Fruit fly (Drosophila melanogaster): ENCODE data around the gene ics.

The ics gene

DNA sequence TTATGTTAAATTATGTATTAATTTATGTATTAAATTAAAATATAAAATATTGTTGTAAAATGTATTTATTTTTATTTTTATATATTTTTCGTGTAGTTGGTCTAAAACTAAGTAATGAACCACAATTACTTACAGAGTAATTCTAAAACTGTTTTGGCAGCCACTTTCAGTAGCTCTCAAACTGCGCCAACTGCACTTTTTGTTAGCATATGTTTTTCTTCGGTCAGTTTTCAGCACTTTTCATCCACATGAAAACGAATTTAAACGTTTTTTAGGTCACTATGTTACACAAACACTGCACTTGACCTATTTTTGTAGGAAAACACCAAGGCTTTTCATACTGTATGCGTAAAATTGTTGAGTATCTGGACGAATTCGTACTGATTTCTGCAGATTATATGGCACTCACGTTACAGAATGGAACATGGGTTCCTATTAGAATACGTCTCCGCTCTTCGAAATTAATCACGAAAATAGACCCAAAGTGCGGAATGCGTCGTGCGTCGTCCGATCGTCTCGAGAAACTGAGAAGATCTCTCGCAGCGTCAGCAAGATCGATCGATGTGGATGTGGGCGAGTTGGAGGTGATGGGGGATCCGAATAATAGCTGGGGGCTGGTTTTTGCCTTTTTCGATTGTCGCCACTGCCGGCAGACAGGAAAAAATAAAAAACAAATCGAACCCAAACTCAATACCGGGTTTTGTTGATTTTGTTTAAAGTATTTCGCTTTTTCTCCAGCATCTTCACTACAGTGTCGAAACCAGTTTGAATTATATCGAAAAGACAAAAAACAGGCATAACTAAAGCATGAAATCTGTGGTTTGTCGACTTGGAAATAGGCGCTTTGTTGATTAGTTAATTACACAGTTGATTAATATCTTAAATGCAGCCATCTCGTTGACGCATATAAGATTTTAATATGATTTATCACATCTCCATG, at the start of gene ics:
Gene ics (minus strand): TSS at position 716 of the 940 bp plus-strand sequence.
- TF ChIP-seq Sin3A (optimal IDR thresholded peaks at IDR 0.05), result no peak
- no peak for TF ChIP-seq h (optimal IDR thresholded peaks at IDR 0.05)
- no peak for TF ChIP-seq insv (optimal IDR thresholded peaks at IDR 0.05)
- TF ChIP-seq psq (optimal IDR thresholded peaks at IDR 0.05), result no peak
- no peak for TF ChIP-seq Myc (optimal IDR thresholded peaks at IDR 0.05)
- TF ChIP-seq ttk (optimal IDR thresholded peaks at IDR 0.05), result no peak

DNA sequence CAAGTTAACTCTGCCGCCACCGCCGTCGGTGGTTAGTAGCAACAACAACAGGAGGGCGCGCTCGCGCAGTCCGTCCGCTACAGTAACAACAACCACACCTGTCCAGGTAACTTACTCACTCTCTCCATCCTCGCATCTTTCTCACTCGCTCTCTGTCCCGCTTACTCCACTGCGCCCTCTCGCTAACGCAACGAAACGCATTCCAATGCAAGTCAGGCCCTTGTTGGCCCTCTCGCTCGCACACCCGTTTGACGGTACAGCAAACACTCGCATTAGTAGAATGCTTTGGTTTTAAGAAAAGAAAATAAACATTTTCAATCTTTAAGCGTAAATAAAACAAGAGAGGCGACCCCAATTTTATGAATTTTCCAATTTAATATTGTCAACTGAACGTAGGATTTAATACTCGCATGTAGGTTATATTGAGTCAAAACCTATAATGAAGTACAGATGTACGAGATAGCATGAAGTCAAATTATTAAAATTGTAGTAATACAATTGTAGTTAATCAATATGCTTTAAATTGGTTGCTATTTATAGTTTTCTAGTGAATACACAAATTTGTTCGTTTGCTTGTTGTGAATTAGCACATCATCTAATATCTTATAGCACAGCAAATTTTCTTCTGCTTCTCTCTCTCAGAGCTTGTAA, 23.7 kb upstream of the ics start:
- TF ChIP-seq ttk (optimal IDR thresholded peaks at IDR 0.05), result no peak
- TF ChIP-seq h (optimal IDR thresholded peaks at IDR 0.05), result no peak
- TF ChIP-seq Myc (optimal IDR thresholded peaks at IDR 0.05), result no peak
- no peak for TF ChIP-seq Sin3A (optimal IDR thresholded peaks at IDR 0.05)
- no peak for TF ChIP-seq insv (optimal IDR thresholded peaks at IDR 0.05)
- no peak for TF ChIP-seq psq (optimal IDR thresholded peaks at IDR 0.05)

DNA sequence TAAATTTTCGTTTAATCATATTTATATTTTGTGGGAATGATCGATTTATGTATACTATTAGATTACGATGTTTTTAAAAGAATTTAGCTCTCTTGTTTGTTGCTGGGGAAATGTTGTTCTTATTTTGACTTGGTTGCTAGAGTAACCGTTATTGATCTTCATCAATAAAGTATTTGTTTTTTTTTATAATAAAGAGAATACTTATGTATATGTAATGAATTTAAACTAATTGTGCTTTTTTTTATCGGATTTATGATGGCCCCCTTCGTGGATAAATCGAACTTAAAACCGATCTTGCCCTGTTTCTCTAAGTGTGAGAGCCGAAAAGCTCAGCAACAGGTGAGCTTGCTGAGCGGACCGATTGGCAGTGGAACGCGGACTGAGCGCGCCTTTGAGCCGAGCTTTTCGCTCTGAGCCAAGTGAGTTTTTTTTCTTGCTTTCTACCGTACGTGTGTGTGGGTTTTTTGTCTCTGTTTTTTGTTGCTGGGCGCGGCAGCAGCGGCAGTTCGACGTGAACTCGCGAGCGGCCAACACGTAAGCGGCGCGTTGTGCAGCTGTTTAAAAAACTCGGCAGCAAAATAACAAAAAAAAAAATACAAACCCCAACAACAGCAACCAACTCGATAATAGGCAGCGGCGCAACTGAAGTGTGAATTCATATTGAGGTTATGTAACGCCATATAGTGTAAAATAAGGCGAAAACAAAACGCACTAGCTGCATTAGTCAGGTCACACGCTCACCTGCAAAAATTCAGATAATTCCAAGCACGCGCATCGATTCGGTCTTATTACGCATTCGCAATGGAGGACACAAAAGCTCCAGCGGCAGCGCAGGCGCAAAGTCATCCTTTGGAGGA, 22.9 kb upstream of the ics start, which contains the start of gene CG18507:
Gene CG18507 (plus strand): TSS at position 501 of the 857 bp plus-strand sequence.
- TF ChIP-seq Sin3A (optimal IDR thresholded peaks at IDR 0.05) (no peak), insv (optimal IDR thresholded peaks at IDR 0.05) (no peak), psq (optimal IDR thresholded peaks at IDR 0.05) (no peak), ttk (optimal IDR thresholded peaks at IDR 0.05) (no peak), h (optimal IDR thresholded peaks at IDR 0.05) (no peak), Myc (optimal IDR thresholded peaks at IDR 0.05) (no peak)

DNA sequence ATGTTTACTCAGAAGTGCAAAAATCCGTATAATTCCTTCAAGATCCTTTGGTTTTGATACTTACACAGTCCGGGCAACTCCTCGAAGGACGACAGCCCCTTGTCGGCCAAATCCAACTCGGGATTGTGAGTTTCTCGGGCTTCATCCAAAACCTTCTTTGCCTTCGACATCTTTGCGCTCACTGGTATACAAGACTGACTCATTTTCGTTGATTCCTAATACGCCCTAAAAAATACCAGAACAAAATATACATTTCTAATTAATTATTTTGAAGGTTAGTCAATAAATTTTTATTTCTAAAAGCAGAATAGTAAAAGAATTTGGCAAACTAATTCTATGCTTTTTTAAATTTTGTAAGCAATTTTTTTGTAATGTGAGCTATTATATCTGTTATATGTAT, 1.4 kb downstream of the ics start:
- TF ChIP-seq h (optimal IDR thresholded peaks at IDR 0.05) (no peak), Sin3A (optimal IDR thresholded peaks at IDR 0.05) (no peak), psq (optimal IDR thresholded peaks at IDR 0.05) (no peak), insv (optimal IDR thresholded peaks at IDR 0.05) (no peak), Myc (optimal IDR thresholded peaks at IDR 0.05) (no peak), ttk (optimal IDR thresholded peaks at IDR 0.05) (no peak)

DNA sequence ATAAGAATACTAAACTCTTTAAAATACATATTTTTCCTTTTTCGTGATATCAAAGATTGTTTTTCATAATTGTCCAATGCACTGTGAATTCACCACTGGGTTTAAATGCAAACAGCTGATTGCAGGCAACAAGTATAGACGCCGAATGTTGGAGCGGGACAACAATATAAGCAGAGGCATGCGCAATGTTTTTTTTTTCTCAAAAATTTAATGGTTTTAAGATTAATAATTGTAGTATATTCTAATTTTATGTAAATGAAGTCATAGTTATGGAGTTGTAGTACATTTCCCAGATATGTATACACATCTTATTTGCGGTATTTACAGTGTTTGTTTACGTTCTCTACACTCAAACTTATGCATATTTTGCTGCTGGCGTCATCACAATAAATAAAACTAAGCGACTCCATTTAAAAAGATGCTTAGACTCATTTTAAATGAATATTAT, 1.9 kb downstream of the ics start:
- TF ChIP-seq insv (optimal IDR thresholded peaks at IDR 0.05) (no peak), Myc (optimal IDR thresholded peaks at IDR 0.05) (no peak), psq (optimal IDR thresholded peaks at IDR 0.05) (no peak), h (optimal IDR thresholded peaks at IDR 0.05) (no peak), Sin3A (optimal IDR thresholded peaks at IDR 0.05) (no peak), ttk (optimal IDR thresholded peaks at IDR 0.05) (no peak)

DNA sequence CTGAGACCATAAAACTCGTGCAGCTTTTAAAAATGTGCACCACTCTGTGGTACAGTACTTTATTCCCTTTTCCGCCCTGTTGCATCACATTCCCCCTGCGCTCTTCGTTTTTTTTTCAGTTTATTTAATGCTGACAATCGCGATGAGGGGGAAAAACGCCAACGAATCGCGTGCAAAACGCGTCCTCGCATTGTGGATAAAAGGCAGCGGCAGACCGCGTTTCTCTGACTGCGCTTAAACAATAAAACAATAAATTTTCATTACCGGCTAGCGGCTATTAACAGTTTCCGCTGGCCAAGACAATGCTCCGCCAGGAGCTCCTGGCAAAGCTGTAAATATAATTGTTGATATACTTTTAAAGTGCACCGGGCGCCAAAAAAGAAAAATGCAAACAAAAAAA, 12.5 kb downstream of the ics start:
- TF ChIP-seq insv (optimal IDR thresholded peaks at IDR 0.05) (no peak), Myc (optimal IDR thresholded peaks at IDR 0.05) (no peak), ttk (optimal IDR thresholded peaks at IDR 0.05) (no peak), psq (optimal IDR thresholded peaks at IDR 0.05) (no peak), Sin3A (optimal IDR thresholded peaks at IDR 0.05) (no peak), h (optimal IDR thresholded peaks at IDR 0.05) (no peak)

DNA sequence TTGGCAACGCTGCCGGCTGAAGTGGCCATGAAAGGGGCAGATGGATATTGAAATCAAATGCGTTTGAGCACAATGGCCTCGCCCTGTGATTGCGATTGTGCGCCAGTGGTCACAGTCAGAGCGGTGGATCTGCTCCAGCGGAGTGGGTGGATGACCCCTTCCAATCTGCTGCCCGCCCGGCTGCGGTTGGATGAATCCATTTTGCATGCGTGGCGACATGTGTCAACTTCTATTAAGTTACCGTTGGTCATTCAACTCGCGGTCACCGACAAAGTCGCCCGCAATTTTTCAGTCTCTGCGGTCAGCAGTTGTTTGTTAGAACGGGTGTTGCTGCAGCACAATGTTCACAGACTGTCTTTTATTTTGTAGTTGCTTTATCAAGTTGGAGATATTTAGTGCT, 26.8 kb downstream of the ics start:
- no peak for TF ChIP-seq h (optimal IDR thresholded peaks at IDR 0.05)
- no peak for TF ChIP-seq Myc (optimal IDR thresholded peaks at IDR 0.05)
- TF ChIP-seq Sin3A (optimal IDR thresholded peaks at IDR 0.05), result no peak
- no peak for TF ChIP-seq ttk (optimal IDR thresholded peaks at IDR 0.05)
- no peak for TF ChIP-seq psq (optimal IDR thresholded peaks at IDR 0.05)
- no peak for TF ChIP-seq insv (optimal IDR thresholded peaks at IDR 0.05)

DNA sequence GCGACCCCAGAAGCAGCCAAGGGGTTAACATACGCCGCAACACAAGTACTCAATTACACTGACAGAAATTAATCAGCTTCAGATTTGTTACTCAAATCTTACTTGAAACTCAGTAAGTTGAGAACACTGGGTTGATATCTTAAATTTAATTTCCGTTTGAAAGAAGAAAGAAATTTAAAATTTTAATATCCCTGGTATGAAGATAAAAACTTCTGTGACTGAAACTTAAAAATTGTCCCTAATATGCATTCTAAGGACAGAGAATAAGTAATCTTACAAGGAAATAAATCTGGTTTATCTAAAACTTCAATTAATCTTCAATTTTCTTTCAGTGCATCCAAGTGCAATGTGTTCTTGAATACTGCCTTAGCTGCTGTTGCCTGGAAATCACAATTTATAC, 28.7 kb downstream of the ics start:
- TF ChIP-seq insv (optimal IDR thresholded peaks at IDR 0.05), result no peak
- no peak for TF ChIP-seq Myc (optimal IDR thresholded peaks at IDR 0.05)
- TF ChIP-seq ttk (optimal IDR thresholded peaks at IDR 0.05), result no peak
- TF ChIP-seq psq (optimal IDR thresholded peaks at IDR 0.05), result no peak
- TF ChIP-seq Sin3A (optimal IDR thresholded peaks at IDR 0.05), result no peak
- no peak for TF ChIP-seq h (optimal IDR thresholded peaks at IDR 0.05)

DNA sequence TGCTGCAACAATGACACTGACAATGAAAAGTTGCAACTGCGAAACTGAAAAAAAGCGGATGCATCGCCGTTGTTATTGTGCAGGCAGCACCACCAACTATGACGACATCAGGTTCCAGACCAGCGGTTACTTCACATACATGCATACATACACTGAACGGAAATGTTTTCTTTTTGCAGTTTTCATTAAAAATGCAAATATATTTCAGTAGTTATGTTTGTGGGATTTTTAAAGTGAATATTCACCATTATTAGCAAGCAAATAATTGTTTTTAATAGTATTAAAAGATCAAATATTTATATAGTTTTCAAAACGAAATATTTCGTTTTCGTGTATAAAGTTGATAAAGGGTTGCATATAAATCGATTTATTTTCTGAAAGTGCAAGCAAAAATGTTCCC, 30.5 kb downstream of the ics start:
- TF ChIP-seq h (optimal IDR thresholded peaks at IDR 0.05), result no peak
- TF ChIP-seq ttk (optimal IDR thresholded peaks at IDR 0.05), result no peak
- no peak for TF ChIP-seq psq (optimal IDR thresholded peaks at IDR 0.05)
- no peak for TF ChIP-seq Myc (optimal IDR thresholded peaks at IDR 0.05)
- TF ChIP-seq Sin3A (optimal IDR thresholded peaks at IDR 0.05), result no peak
- no peak for TF ChIP-seq insv (optimal IDR thresholded peaks at IDR 0.05)

DNA sequence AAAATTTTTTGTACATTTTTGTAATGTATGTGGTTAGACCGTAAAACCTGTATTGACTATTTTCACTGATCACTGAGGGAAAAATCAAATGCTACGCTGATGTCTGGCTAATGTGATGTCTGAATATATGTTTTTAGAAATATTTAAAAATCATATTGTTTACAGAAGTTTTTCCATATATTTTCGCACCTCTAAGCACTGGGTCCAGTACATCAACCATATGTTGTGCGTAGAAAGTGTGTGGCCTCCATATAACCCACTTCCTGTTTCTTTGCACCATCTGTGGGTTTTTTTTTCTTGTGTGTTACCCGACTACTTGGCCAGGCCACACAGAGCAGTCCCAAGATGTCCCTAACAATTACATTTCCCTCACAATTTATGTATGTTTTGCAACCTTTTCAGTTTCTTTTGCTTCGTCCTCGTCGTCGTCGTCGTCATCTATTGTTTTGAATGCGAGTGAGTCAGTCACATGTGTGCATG, 45.2 kb downstream of the ics start, which contains the start of gene CG9254:
Gene CG9254 (minus strand): TSS at position 51 of the 480 bp plus-strand sequence.
- TF ChIP-seq Myc (optimal IDR thresholded peaks at IDR 0.05), result no peak
- no peak for TF ChIP-seq h (optimal IDR thresholded peaks at IDR 0.05)
- no peak for TF ChIP-seq ttk (optimal IDR thresholded peaks at IDR 0.05)
- TF ChIP-seq psq (optimal IDR thresholded peaks at IDR 0.05), result no peak
- no peak for TF ChIP-seq Sin3A (optimal IDR thresholded peaks at IDR 0.05)
- no peak for TF ChIP-seq insv (optimal IDR thresholded peaks at IDR 0.05)

DNA sequence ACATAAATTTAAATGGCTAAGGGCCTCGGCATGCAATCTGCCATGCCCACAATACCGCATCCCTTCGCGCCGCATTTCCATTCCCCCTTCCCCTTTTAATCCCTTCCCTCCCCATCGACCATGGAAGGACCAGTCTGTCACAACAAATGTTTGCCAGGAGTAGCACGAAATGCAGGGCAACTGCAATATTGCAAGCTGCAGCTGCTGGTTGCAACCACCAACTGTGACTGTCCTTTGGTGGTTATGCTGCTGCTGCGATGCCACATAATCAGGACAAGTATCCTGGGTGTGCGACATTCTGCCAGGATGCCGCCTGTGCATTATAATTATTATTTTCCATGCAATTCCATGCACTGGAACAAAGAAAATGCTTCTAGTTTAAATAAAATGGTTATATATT, 51.0 kb downstream of the ics start:
- no peak for TF ChIP-seq psq (optimal IDR thresholded peaks at IDR 0.05)

Measured in Kc167 (cell line).